Worm (Caenorhabditis elegans) whole organism, mixed stage, embryonic: ENCODE data around the gene T08A11.1.

Experiments
- blmp-1 ChIP-seq: fragments of 150-350 bp; optimal IDR thresholded peaks from 2 replicates; lab custom pipeline; 2014; ENCODE audit warnings: missing biosample characterization, missing genetic modification characterization
- elt-3 ChIP-seq: fragments of 150-350 bp; optimal IDR thresholded peaks from 2 replicates; lab custom pipeline; 2014; ENCODE audit warnings: missing biosample characterization, missing genetic modification characterization
- pha-4 ChIP-seq: fragments of 150-350 bp; optimal IDR thresholded peaks from 2 replicates; lab custom pipeline; 2018; ENCODE audit warnings: missing biosample characterization, missing genetic modification reagents, missing genetic modification characterization
- snpc-4 ChIP-seq: fragments of 150-350 bp; optimal IDR thresholded peaks from 2 replicates; lab custom pipeline; 2014; ENCODE audit warnings: missing biosample characterization, missing genetic modification characterization
- unc-39 ChIP-seq: fragments of 150-350 bp; optimal IDR thresholded peaks from 2 replicates; lab custom pipeline; 2014; ENCODE audit warnings: missing biosample characterization, missing genetic modification characterization
- unc-62 ChIP-seq: fragments of 150-350 bp; optimal IDR thresholded peaks from 2 replicates; lab custom pipeline; 2014; ENCODE audit warnings: missing biosample characterization, missing genetic modification reagents, missing genetic modification characterization
- ztf-11 ChIP-seq: fragments of 150-350 bp; optimal IDR thresholded peaks from 2 replicates; lab custom pipeline; 2014; ENCODE audit warnings: missing biosample characterization, missing genetic modification characterization

ce11 chrIII:4208210-4208609, 54.7 kb downstream of the T08A11.1 start:
- no peak for TF ChIP-seq snpc-4 (tag; lab: Kevin White, UChicago)
- TF ChIP-seq pha-4 (tag; lab: Kevin White, UChicago): no peak
- TF ChIP-seq elt-3: no peak
- no peak for TF ChIP-seq unc-62 (GFP tag; lab: Kevin White, UChicago)
- TF ChIP-seq ztf-11 (tag; lab: Kevin White, UChicago): no peak
- TF ChIP-seq unc-39 (tag; lab: Kevin White, UChicago): no peak
- TF ChIP-seq blmp-1: no peak
